Fruit fly (Drosophila melanogaster) whole organism, embryonic: ENCODE results near the gene Eo.

Source experiments
- Adf1 ChIP-seq: fragments of 200-800 bp; sonication (Bioruptor generic); IDR thresholded peaks from 2 replicates; pipeline ENCODE4 v1.3.6; 2022; ENCODE audit warnings: missing biosample characterization, missing genetic modification characterization
- Awh ChIP-seq: fragments of 200-800 bp; sonication (Bioruptor generic); IDR thresholded peaks from 2 replicates; pipeline ENCODE4, ENCODE4 v1.3.6; 2022; ENCODE audit warnings: missing biosample characterization, missing genetic modification characterization
- CG10431 ChIP-seq: fragments of 200-800 bp; sonication (Bioruptor generic); optimal IDR thresholded peaks from 3 replicates; lab custom pipeline; 2018; ENCODE audit warnings: missing biosample characterization, mild to moderate bottlenecking, missing genetic modification characterization
- CG10654 ChIP-seq: fragments of 200-800 bp; sonication (Bioruptor generic); optimal IDR thresholded peaks from 2 replicates; lab custom pipeline; 2016; ENCODE audit warnings: missing biosample characterization, missing genetic modification characterization
- CG1233 ChIP-seq: fragments of 200-800 bp; sonication (Bioruptor generic); optimal IDR thresholded peaks from 4 replicates; lab custom pipeline; 2018; ENCODE audit warnings: missing biosample characterization, mild to moderate bottlenecking, missing genetic modification characterization
- CG14050 ChIP-seq: fragments of 200-800 bp; sonication (Bioruptor generic); IDR thresholded peaks from 3 replicates; pipeline ENCODE4 v1.3.6; 2022; ENCODE audit warnings: missing biosample characterization, missing genetic modification characterization
- CG15269 ChIP-seq: fragments of 200-800 bp; sonication (Bioruptor generic); optimal IDR thresholded peaks from 2 replicates; lab custom pipeline; 2018; ENCODE audit warnings: missing biosample characterization, mild to moderate bottlenecking, missing genetic modification characterization, moderate library complexity
- CG15696 ChIP-seq: fragments of 200-800 bp; sonication (Bioruptor generic); optimal IDR thresholded peaks from 2 replicates; lab custom pipeline; 2019; ENCODE audit warnings: missing biosample characterization, mild to moderate bottlenecking, missing genetic modification characterization, moderate library complexity
- CG16815 ChIP-seq: fragments of 200-800 bp; sonication (Bioruptor generic); optimal IDR thresholded peaks from 3 replicates; lab custom pipeline; 2017; ENCODE audit warnings: missing biosample characterization, mild to moderate bottlenecking, missing genetic modification characterization
- CG1792 ChIP-seq: fragments of 200-800 bp; sonication (Bioruptor generic); optimal IDR thresholded peaks from 2 replicates; lab custom pipeline; 2016; ENCODE audit warnings: missing biosample characterization, missing genetic modification characterization
- CG2202 ChIP-seq: fragments of 200-800 bp; sonication (Bioruptor generic); optimal IDR thresholded peaks from 2 replicates; lab custom pipeline; 2018; ENCODE audit warnings: missing biosample characterization, mild to moderate bottlenecking, missing genetic modification characterization
- CG3995 ChIP-seq: fragments of 200-800 bp; sonication (Bioruptor generic); optimal IDR thresholded peaks from 3 replicates; lab custom pipeline; 2016; ENCODE audit warnings: missing biosample characterization, missing genetic modification characterization
- CG4282 ChIP-seq: fragments of 200-800 bp; sonication (Bioruptor generic); optimal IDR thresholded peaks from 2 replicates; lab custom pipeline; 2016; ENCODE audit warnings: missing biosample characterization, missing genetic modification characterization
- CG4328 ChIP-seq: fragments of 200-800 bp; sonication (Bioruptor generic); optimal IDR thresholded peaks from 3 replicates; lab custom pipeline; 2017; ENCODE audit warnings: missing biosample characterization, missing genetic modification reagents, missing genetic modification characterization
- CG4617 ChIP-seq: fragments of 200-800 bp; sonication (Bioruptor generic); optimal IDR thresholded peaks from 3 replicates; lab custom pipeline; 2016; ENCODE audit warnings: missing biosample characterization, missing genetic modification characterization, borderline replicate concordance
- CG7786 ChIP-seq: fragments of 200-800 bp; sonication (Bioruptor generic); optimal IDR thresholded peaks from 2 replicates; lab custom pipeline; 2016; ENCODE audit warnings: missing biosample characterization, missing genetic modification characterization
- CG8478 ChIP-seq: fragments of >200 bp; optimal IDR thresholded peaks from 2 replicates; lab custom pipeline; 2018
- CG8765 ChIP-seq: fragments of 200-800 bp; sonication (Bioruptor generic); IDR thresholded peaks from 2 replicates; pipeline ENCODE4 v1.3.6; 2022; ENCODE audit warnings: missing biosample characterization, missing genetic modification characterization
- CG8924 ChIP-seq: fragments of 200-800 bp; optimal IDR thresholded peaks from 3 replicates; lab custom pipeline; 2019; ENCODE audit warnings: missing biosample characterization, mild to moderate bottlenecking, missing genetic modification characterization, moderate library complexity
- Dad ChIP-seq: fragments of 200-800 bp; sonication (Bioruptor generic); optimal IDR thresholded peaks from 3 replicates; lab custom pipeline; 2016; ENCODE audit warnings: missing biosample characterization, missing genetic modification characterization
- Deaf1 ChIP-seq: fragments of 200-800 bp; optimal IDR thresholded peaks from 3 replicates; lab custom pipeline; 2019; ENCODE audit warnings: missing biosample characterization, mild to moderate bottlenecking, missing genetic modification characterization, moderate library complexity
- Dek ChIP-seq: fragments of 200-800 bp; sonication (Bioruptor generic); optimal IDR thresholded peaks from 3 replicates; lab custom pipeline; 2019; ENCODE audit warnings: missing biosample characterization, mild to moderate bottlenecking, missing genetic modification characterization, moderate library complexity
- Doc3 ChIP-seq: fragments of 200-800 bp; sonication (Bioruptor generic); IDR thresholded peaks from 3 replicates; pipeline ENCODE4 v1.3.6; 2022; ENCODE audit warnings: missing biosample characterization, missing genetic modification characterization; ENCODE audit not compliant: partially characterized antibody
- E2f2 ChIP-seq: fragments of 200-800 bp; sonication (Bioruptor generic); IDR thresholded peaks from 2 replicates; pipeline ENCODE4 v1.3.6; 2022; ENCODE audit warnings: missing biosample characterization, missing genetic modification characterization
- Gug ChIP-seq: fragments of 200-800 bp; sonication (Bioruptor generic); IDR thresholded peaks from 4 replicates; pipeline ENCODE4 v1.3.6; 2022; ENCODE audit warnings: missing biosample characterization, missing genetic modification characterization
- HmgD ChIP-seq: fragments of 200-800 bp; sonication (Bioruptor generic); optimal IDR thresholded peaks from 3 replicates; lab custom pipeline; 2016; ENCODE audit warnings: missing biosample characterization, missing genetic modification characterization
- Opbp ChIP-seq: fragments of 200-800 bp; sonication (Bioruptor generic); IDR thresholded peaks from 3 replicates; pipeline ENCODE4 v1.3.6; 2022; ENCODE audit warnings: missing biosample characterization, missing genetic modification characterization; ENCODE audit not compliant: partially characterized antibody
- Ravus ChIP-seq: fragments of 200-800 bp; sonication (Bioruptor generic); IDR thresholded peaks from 2 replicates; pipeline ENCODE4 v1.3.6; 2022; ENCODE audit warnings: missing biosample characterization, missing genetic modification characterization
- Sox100B ChIP-seq: fragments of 200-800 bp; sonication (Bioruptor generic); optimal IDR thresholded peaks from 3 replicates; lab custom pipeline; 2018; ENCODE audit warnings: missing biosample characterization, mild to moderate bottlenecking, missing genetic modification characterization
- al ChIP-seq: fragments of 200-800 bp; sonication (Bioruptor generic); IDR thresholded peaks from 2 replicates; pipeline ENCODE4 v1.3.6; 2022; ENCODE audit warnings: missing biosample characterization, missing genetic modification characterization
- bowl ChIP-seq: fragments of 200-800 bp; sonication (Bioruptor generic); IDR thresholded peaks from 2 replicates; pipeline ENCODE4 v1.3.6; 2022; ENCODE audit warnings: missing biosample characterization, missing genetic modification characterization
- cas ChIP-seq: fragments of 200-800 bp; sonication (Bioruptor generic); IDR thresholded peaks from 2 replicates; pipeline ENCODE4 v1.3.6; 2022; ENCODE audit warnings: missing biosample characterization, missing genetic modification characterization
- chif ChIP-seq, 2 experiments: fragments of 200-800 bp; sonication (Bioruptor generic); optimal IDR thresholded peaks; 3 replicates each; lab custom pipeline; 2016; ENCODE audit warnings: missing biosample characterization in 2 of 2, missing genetic modification characterization in 2 of 2
- corto ChIP-seq: fragments of 200-800 bp; sonication (Bioruptor generic); optimal IDR thresholded peaks from 2 replicates; lab custom pipeline; 2016; ENCODE audit warnings: missing biosample characterization, mild to moderate bottlenecking, missing genetic modification characterization, moderate library complexity
- dati ChIP-seq: fragments of 200-800 bp; sonication (Bioruptor generic); IDR thresholded peaks from 2 replicates; pipeline ENCODE4 v1.3.6; 2022; ENCODE audit warnings: missing biosample characterization, missing genetic modification characterization
- en ChIP-seq: fragments of 200-800 bp; sonication (Bioruptor generic); optimal IDR thresholded peaks from 2 replicates; lab custom pipeline; 2016; ENCODE audit warnings: missing biosample characterization, missing genetic modification characterization
- esg ChIP-seq: fragments of 200-800 bp; sonication (Bioruptor generic); conservative IDR thresholded peaks from 2 replicates; pipeline ENCODE4 v1.3.6; 2022; ENCODE audit warnings: missing biosample characterization, missing genetic modification characterization
- fd102C ChIP-seq: fragments of 200-800 bp; sonication (Bioruptor generic); optimal IDR thresholded peaks from 2 replicates; lab custom pipeline; 2018; ENCODE audit warnings: missing biosample characterization, mild to moderate bottlenecking, missing genetic modification characterization, moderate library complexity
- ind ChIP-seq: fragments of 200-800 bp; sonication (Bioruptor generic); optimal IDR thresholded peaks from 3 replicates; lab custom pipeline; 2016; ENCODE audit warnings: missing biosample characterization, missing genetic modification characterization
- jigr1 ChIP-seq: fragments of 200-800 bp; sonication (Bioruptor generic); IDR thresholded peaks from 3 replicates; pipeline ENCODE4 v1.3.6; 2022; ENCODE audit warnings: missing biosample characterization, missing genetic modification characterization
- klu ChIP-seq: fragments of 200-800 bp; sonication (Bioruptor generic); IDR thresholded peaks from 2 replicates; pipeline ENCODE4 v1.3.6; 2022; ENCODE audit warnings: missing biosample characterization, missing genetic modification characterization
- nerfin-2 ChIP-seq: fragments of 200-800 bp; sonication (Bioruptor generic); IDR thresholded peaks from 2 replicates; pipeline ENCODE4 v1.3.6; 2022; ENCODE audit warnings: missing biosample characterization, missing genetic modification characterization; ENCODE audit not compliant: partially characterized antibody
- org-1 ChIP-seq: fragments of 200-800 bp; sonication (Bioruptor generic); optimal IDR thresholded peaks from 2 replicates; lab custom pipeline; 2017; ENCODE audit warnings: missing biosample characterization, missing genetic modification characterization
- otp ChIP-seq: fragments of 200-800 bp; sonication (Bioruptor generic); IDR thresholded peaks from 3 replicates; pipeline ENCODE4, ENCODE4 v1.3.6; 2022; ENCODE audit warnings: missing biosample characterization, missing genetic modification characterization
- phol ChIP-seq: fragments of 200-800 bp; sonication (Bioruptor generic); optimal IDR thresholded peaks from 3 replicates; lab custom pipeline; 2018; ENCODE audit warnings: missing biosample characterization, mild to moderate bottlenecking, missing genetic modification characterization, moderate library complexity
- pita ChIP-seq: fragments of 200-800 bp; sonication (Bioruptor generic); optimal IDR thresholded peaks from 2 replicates; lab custom pipeline; 2017; ENCODE audit warnings: missing biosample characterization, mild to moderate bottlenecking, missing genetic modification characterization
- sens ChIP-seq: fragments of 200-800 bp; sonication (Bioruptor generic); peaks from one replicate; lab custom pipeline; 2016; ENCODE audit warnings: missing biosample characterization, missing genetic modification characterization
- sens-2 ChIP-seq: fragments of 200-800 bp; sonication (Bioruptor generic); IDR thresholded peaks from 2 replicates; pipeline ENCODE4 v1.3.6; 2022; ENCODE audit warnings: missing biosample characterization, missing genetic modification characterization
- tna ChIP-seq: fragments of 200-800 bp; sonication (Bioruptor generic); IDR thresholded peaks from 2 replicates; pipeline ENCODE4 v1.3.6; 2022; ENCODE audit warnings: missing biosample characterization, missing genetic modification characterization; ENCODE audit not compliant: partially characterized antibody
- wdn ChIP-seq: fragments of 200-800 bp; sonication (Bioruptor generic); IDR thresholded peaks from 2 replicates; pipeline ENCODE4 v1.3.6; 2022; ENCODE audit warnings: missing biosample characterization, missing genetic modification characterization
- yki ChIP-seq: fragments of >200 bp; optimal IDR thresholded peaks from 3 replicates; lab custom pipeline; 2018

The Eo gene

DNA sequence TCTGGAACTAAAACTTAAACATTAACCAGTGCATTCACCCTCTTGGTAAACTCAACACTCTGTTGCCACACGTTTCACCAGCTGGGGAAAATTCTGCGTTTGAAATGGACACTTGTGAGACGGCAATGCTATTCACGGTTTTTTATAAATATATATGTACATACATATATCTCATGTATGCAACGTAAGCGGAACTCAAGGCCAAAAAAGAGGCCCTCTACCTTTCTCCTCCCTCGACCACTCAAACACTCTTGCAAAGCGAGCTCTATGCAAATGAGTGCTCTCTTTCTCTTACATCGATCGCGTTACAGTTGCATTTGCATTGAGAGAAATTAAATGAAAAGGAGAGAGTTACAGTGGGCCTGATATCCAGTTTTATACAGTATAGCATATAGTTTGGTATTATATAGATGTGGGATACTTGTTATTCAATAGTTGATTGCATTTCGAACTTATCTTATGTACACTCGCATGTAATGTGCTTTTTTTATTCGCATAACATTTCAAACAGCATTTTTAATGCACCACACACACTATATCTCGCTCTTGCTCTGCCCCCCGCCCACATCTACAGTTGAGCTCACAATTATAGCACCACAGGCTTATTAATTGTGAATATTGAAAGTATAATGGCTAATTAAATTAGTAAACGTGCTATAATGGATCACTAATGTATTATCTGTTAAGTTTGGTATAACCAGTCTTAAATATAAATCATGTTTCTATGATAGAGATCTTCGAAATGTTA, 33.7 kb upstream of the Eo start (continued):
- TF ChIP-seq CG10654 (GFP tag; lab: Kevin White, UChicago) (peak; percentile 19), CG1792 (GFP tag; lab: Kevin White, UChicago) (no peak), dati (no peak), HmgD (GFP tag; lab: Kevin White, UChicago) (no peak), CG4282 (GFP tag; lab: Kevin White, UChicago) (no peak), ind (GFP tag; lab: Kevin White, UChicago) (no peak), E2f2 (GFP tag; lab: Robert Waterston, UW) (peak; percentile 24; the same call in 1 of the 2 replicates), sens-2 (GFP tag; lab: Robert Waterston, UW) (0 out of 2 replicates have a peak, but pooled peaks have one; percentile 22), chif (GFP tag; optimal IDR thresholded peaks at IDR 0.05; lab: Kevin White, UChicago) (peak in 1 of 2 experiments; percentile 53), wdn (GFP tag; lab: Robert Waterston, UW) (no peak), CG15696 (tag; lab: Kevin White, UChicago) (no peak), Adf1 (GFP tag; lab: Robert Waterston, UW) (no peak), yki (lab: Kevin White, UChicago) (no peak), klu (GFP tag; lab: Robert Waterston, UW) (0 out of 2 replicates have a peak, but pooled peaks have one; percentile 7), nerfin-2 (GFP tag; lab: Robert Waterston, UW) (no peak), otp (GFP tag; lab: Robert Waterston, UW) (peak; percentile 33; the same call in 1 of the 3 replicates), pita (no peak), cas (no peak), corto (no peak), CG8765 (GFP tag; lab: Robert Waterston, UW) (no peak), CG8478 (lab: Kevin White, UChicago) (no peak), CG1233 (GFP tag; lab: Kevin White, UChicago) (peak; percentile 5), CG7786 (GFP tag; lab: Kevin White, UChicago) (no peak), Sox100B (GFP tag; lab: Kevin White, UChicago) (peak; percentile 58), Doc3 (no peak), Opbp (no peak), Dad (GFP tag; lab: Kevin White, UChicago) (no peak), Dek (tag; lab: Kevin White, UChicago) (peak; percentile 1), tna (GFP tag; lab: Robert Waterston, UW) (no peak), CG2202 (tag; lab: Kevin White, UChicago) (no peak), esg (GFP tag; lab: Robert Waterston, UW) (no peak; the same call in 1 of the 2 replicates), fd102C (no peak), CG4328 (GFP tag; lab: Kevin White, UChicago) (no peak), CG10431 (peak; percentile 54), org-1 (GFP tag; lab: Kevin White, UChicago) (peak; percentile 24), phol (peak; percentile 65), CG15269 (tag; lab: Kevin White, UChicago) (peak; percentile 14), CG3995 (GFP tag; lab: Kevin White, UChicago) (no peak), CG14050 (GFP tag; lab: Robert Waterston, UW) (no peak), sens (GFP tag; lab: Kevin White, UChicago) (peak; percentile 90), Ravus (GFP tag; lab: Robert Waterston, UW) (no peak), CG8924 (tag; lab: Kevin White, UChicago) (peak; percentile 38), bowl (no peak), CG16815 (GFP tag; lab: Kevin White, UChicago) (peak; percentile 10), Awh (GFP tag; lab: Robert Waterston, UW) (peak; percentile 73), en (GFP tag; lab: Kevin White, UChicago) (peak; percentile 22), Gug (GFP tag; lab: Robert Waterston, UW) (peak; percentile 6; the same call in 2 of the 4 replicates), jigr1 (GFP tag; lab: Robert Waterston, UW) (no peak), Deaf1 (no peak), al (GFP tag; lab: Robert Waterston, UW) (no peak), CG4617 (GFP tag; lab: Kevin White, UChicago) (no peak)
